Fruit fly (Drosophila melanogaster) whole organism, embryonic: ENCODE data around the gene CG43321.

Experiments
- Aef1 ChIP-seq: fragments of 200-800 bp; sonication (Bioruptor generic); IDR thresholded peaks from 3 replicates; pipeline ENCODE4 v1.3.6; 2022; ENCODE audit warnings: missing biosample characterization, missing genetic modification characterization
- Antp ChIP-seq: fragments of 200-800 bp; sonication (Bioruptor generic); optimal IDR thresholded peaks from 3 replicates; lab custom pipeline; 2016; ENCODE audit warnings: missing biosample characterization, missing genetic modification characterization
- CG10979 ChIP-seq: fragments of 200-800 bp; sonication (Bioruptor generic); optimal IDR thresholded peaks from 2 replicates; lab custom pipeline; 2018; ENCODE audit warnings: missing biosample characterization, mild to moderate bottlenecking, missing genetic modification characterization, moderate library complexity
- CG11093 ChIP-seq: fragments of 200-800 bp; sonication (Bioruptor generic); IDR thresholded peaks from 3 replicates; pipeline ENCODE4 v1.3.6; 2022; ENCODE audit warnings: missing biosample characterization, missing genetic modification characterization
- CG13123 ChIP-seq: fragments of 200-800 bp; sonication (Bioruptor generic); optimal IDR thresholded peaks from 2 replicates; lab custom pipeline; 2016; ENCODE audit warnings: missing biosample characterization, missing genetic modification characterization
- CG13296 ChIP-seq: fragments of 200-800 bp; sonication (Bioruptor generic); optimal IDR thresholded peaks from 3 replicates; lab custom pipeline; 2018; ENCODE audit warnings: missing biosample characterization, mild to moderate bottlenecking, missing genetic modification characterization
- CG14860 ChIP-seq: fragments of 200-800 bp; sonication (Bioruptor generic); IDR thresholded peaks from 3 replicates; pipeline ENCODE4 v1.3.6; 2022; ENCODE audit warnings: missing biosample characterization, missing genetic modification characterization; ENCODE audit not compliant: partially characterized antibody
- CG17385 ChIP-seq: fragments of 200-800 bp; sonication (Bioruptor generic); optimal IDR thresholded peaks from 3 replicates; lab custom pipeline; 2018; ENCODE audit warnings: missing biosample characterization, mild to moderate bottlenecking, missing genetic modification characterization
- CG17829 ChIP-seq: fragments of 200-800 bp; optimal IDR thresholded peaks from 2 replicates; lab custom pipeline; 2019; ENCODE audit warnings: missing biosample characterization, mild to moderate bottlenecking, missing genetic modification characterization, moderate library complexity
- CG18011 ChIP-seq: fragments of 200-800 bp; sonication (Bioruptor generic); optimal IDR thresholded peaks from 2 replicates; lab custom pipeline; 2017; ENCODE audit warnings: missing biosample characterization, missing genetic modification characterization, mild to moderate bottlenecking, moderate library complexity, missing genotype
- CG18764 ChIP-seq: fragments of 200-800 bp; sonication (Bioruptor generic); optimal IDR thresholded peaks from 3 replicates; lab custom pipeline; 2016; ENCODE audit warnings: missing biosample characterization, missing genetic modification characterization
- CG2202 ChIP-seq: fragments of 200-800 bp; sonication (Bioruptor generic); optimal IDR thresholded peaks from 2 replicates; lab custom pipeline; 2018; ENCODE audit warnings: missing biosample characterization, mild to moderate bottlenecking, missing genetic modification characterization
- CG2678 ChIP-seq: fragments of 200-800 bp; sonication (Bioruptor generic); optimal IDR thresholded peaks from 3 replicates; lab custom pipeline; 2019; ENCODE audit warnings: missing biosample characterization, mild to moderate bottlenecking, missing genetic modification characterization, moderate library complexity
- CG32767 ChIP-seq: fragments of 200-800 bp; sonication (Bioruptor generic); IDR thresholded peaks from 2 replicates; pipeline ENCODE4 v1.3.6; 2022; ENCODE audit warnings: missing biosample characterization, missing genetic modification characterization
- CG34224 ChIP-seq: fragments of 200-800 bp; sonication (Bioruptor generic); IDR thresholded peaks from 3 replicates; pipeline ENCODE4 v1.3.6; 2022; ENCODE audit warnings: missing biosample characterization, missing genetic modification characterization; ENCODE audit not compliant: partially characterized antibody
- CG3726 ChIP-seq: fragments of 200-800 bp; sonication (Bioruptor generic); IDR thresholded peaks from 3 replicates; pipeline ENCODE4, ENCODE4 v1.3.6; 2022; ENCODE audit warnings: missing biosample characterization, missing genetic modification characterization
- CG4617 ChIP-seq: fragments of 200-800 bp; sonication (Bioruptor generic); optimal IDR thresholded peaks from 3 replicates; lab custom pipeline; 2016; ENCODE audit warnings: missing biosample characterization, missing genetic modification characterization, borderline replicate concordance
- CG4854 ChIP-seq: fragments of 200-800 bp; sonication (Bioruptor generic); optimal IDR thresholded peaks from 2 replicates; lab custom pipeline; 2016; ENCODE audit warnings: missing biosample characterization, missing genetic modification characterization, inconsistent platforms
- CG6689 ChIP-seq: fragments of 200-800 bp; sonication (Bioruptor generic); IDR thresholded peaks from 2 replicates; pipeline ENCODE4 v1.3.6; 2022; ENCODE audit warnings: missing biosample characterization, missing genetic modification characterization
- CG7372 ChIP-seq: fragments of 200-800 bp; sonication (Bioruptor generic); IDR thresholded peaks from 2 replicates; pipeline ENCODE4 v1.3.6; 2022; ENCODE audit warnings: missing biosample characterization, missing genetic modification characterization
- CG8281 ChIP-seq: fragments of 200-800 bp; sonication (Bioruptor generic); optimal IDR thresholded peaks from 2 replicates; lab custom pipeline; 2018; ENCODE audit warnings: missing biosample characterization, mild to moderate bottlenecking, missing genetic modification characterization, moderate library complexity
- CG8924 ChIP-seq: fragments of 200-800 bp; optimal IDR thresholded peaks from 3 replicates; lab custom pipeline; 2019; ENCODE audit warnings: missing biosample characterization, mild to moderate bottlenecking, missing genetic modification characterization, moderate library complexity
- Fer3 ChIP-seq: fragments of 200-800 bp; sonication (Bioruptor generic); optimal IDR thresholded peaks from 2 replicates; lab custom pipeline; 2018; ENCODE audit warnings: missing biosample characterization, mild to moderate bottlenecking, missing genetic modification characterization, moderate library complexity
- HLH54F ChIP-seq: fragments of 200-800 bp; sonication (Bioruptor generic); optimal IDR thresholded peaks from 3 replicates; lab custom pipeline; 2016; ENCODE audit warnings: missing biosample characterization, missing genetic modification characterization
- Hmx ChIP-seq: fragments of 200-800 bp; sonication (Bioruptor generic); optimal IDR thresholded peaks from 2 replicates; lab custom pipeline; 2016; ENCODE audit warnings: missing biosample characterization, missing genetic modification characterization
- MESR4 ChIP-seq: fragments of 200-800 bp; sonication (Bioruptor generic); optimal IDR thresholded peaks from 2 replicates; lab custom pipeline; 2018; ENCODE audit warnings: missing biosample characterization, mild to moderate bottlenecking, missing genetic modification characterization, moderate library complexity
- Mrtf ChIP-seq: fragments of 200-800 bp; sonication (Bioruptor generic); IDR thresholded peaks from 3 replicates; pipeline ENCODE4 v1.3.6; 2022; ENCODE audit warnings: missing biosample characterization, missing genetic modification characterization
- Nf-YB ChIP-seq: fragments of 200-800 bp; sonication (Bioruptor generic); optimal IDR thresholded peaks from 3 replicates; lab custom pipeline; 2019; ENCODE audit warnings: missing biosample characterization, mild to moderate bottlenecking, missing genetic modification characterization, moderate library complexity
- Rx ChIP-seq: fragments of 200-800 bp; sonication (Bioruptor generic); IDR thresholded peaks from 2 replicates; pipeline ENCODE4 v1.3.6; 2022; ENCODE audit warnings: missing biosample characterization, missing genetic modification characterization
- Scr ChIP-seq: fragments of 200-800 bp; sonication (Bioruptor generic); IDR thresholded peaks from 2 replicates; pipeline ENCODE4 v1.3.6; 2022; ENCODE audit warnings: missing biosample characterization, missing genetic modification characterization; ENCODE audit not compliant: partially characterized antibody
- Side ChIP-seq: fragments of 200-800 bp; sonication (Bioruptor generic); optimal IDR thresholded peaks from 2 replicates; lab custom pipeline; 2016; ENCODE audit warnings: missing biosample characterization, missing genetic modification characterization
- Sin3A ChIP-seq: fragments of >200 bp; optimal IDR thresholded peaks from 2 replicates; lab custom pipeline; 2018
- Six4 ChIP-seq: fragments of 200-800 bp; sonication (Bioruptor generic); optimal IDR thresholded peaks from 2 replicates; lab custom pipeline; 2016; ENCODE audit warnings: missing biosample characterization, missing genetic modification characterization
- Sox100B ChIP-seq: fragments of 200-800 bp; sonication (Bioruptor generic); optimal IDR thresholded peaks from 3 replicates; lab custom pipeline; 2018; ENCODE audit warnings: missing biosample characterization, mild to moderate bottlenecking, missing genetic modification characterization
- TFAM ChIP-seq: fragments of 200-800 bp; sonication (Bioruptor generic); optimal IDR thresholded peaks from 2 replicates; lab custom pipeline; 2017; ENCODE audit warnings: missing biosample characterization, missing genetic modification characterization, inconsistent platforms
- Xbp1 ChIP-seq: fragments of 200-800 bp; sonication (Bioruptor generic); optimal IDR thresholded peaks from 3 replicates; lab custom pipeline; 2016; ENCODE audit warnings: missing biosample characterization, mild to moderate bottlenecking, missing genetic modification characterization
- al ChIP-seq: fragments of 200-800 bp; sonication (Bioruptor generic); IDR thresholded peaks from 2 replicates; pipeline ENCODE4 v1.3.6; 2022; ENCODE audit warnings: missing biosample characterization, missing genetic modification characterization
- amos ChIP-seq: fragments of 200-800 bp; sonication (Bioruptor generic); IDR thresholded peaks from 2 replicates; pipeline ENCODE4 v1.3.6; 2022; ENCODE audit warnings: missing biosample characterization, missing genetic modification characterization; ENCODE audit not compliant: partially characterized antibody
- bsh ChIP-seq, 2 experiments: fragments of 200-800 bp; sonication (Bioruptor generic); optimal IDR thresholded peaks; 2 replicates each; lab custom pipeline; 2017 to 2018; ENCODE audit warnings: mild to moderate bottlenecking in 2 of 2, missing biosample characterization in 2 of 2, missing genetic modification characterization in 2 of 2, moderate library complexity in 1 of 2
- dmrt11E ChIP-seq: fragments of 200-800 bp; sonication (Bioruptor generic); optimal IDR thresholded peaks from 3 replicates; lab custom pipeline; 2018; ENCODE audit warnings: missing biosample characterization, mild to moderate bottlenecking, missing genetic modification characterization, moderate library complexity
- gsb ChIP-seq: fragments of 200-800 bp; sonication (Bioruptor generic); IDR thresholded peaks from 2 replicates; pipeline ENCODE4 v1.3.6; 2022; ENCODE audit warnings: missing biosample characterization, missing genetic modification characterization
- insv ChIP-seq, 2 experiments: fragments of 200-800 bp; sonication (Bioruptor generic); optimal IDR thresholded peaks; 3 replicates each; lab custom pipeline; 2016 to 2018; ENCODE audit warnings: missing biosample characterization in 2 of 2, missing genetic modification characterization in 2 of 2
- pfk ChIP-seq: fragments of 200-800 bp; sonication (Bioruptor generic); optimal IDR thresholded peaks from 2 replicates; lab custom pipeline; 2018; ENCODE audit warnings: missing biosample characterization, mild to moderate bottlenecking, missing genetic modification characterization, moderate library complexity
- so ChIP-seq: fragments of 200-800 bp; sonication (Bioruptor generic); IDR thresholded peaks from 3 replicates; pipeline ENCODE4 v1.3.6; 2022; ENCODE audit warnings: missing biosample characterization, missing genetic modification characterization
- tin ChIP-seq: fragments of 200-800 bp; sonication (Bioruptor generic); optimal IDR thresholded peaks from 3 replicates; lab custom pipeline; 2016; ENCODE audit warnings: missing biosample characterization, missing genetic modification characterization
- unc-4 ChIP-seq: fragments of 200-800 bp; sonication (Bioruptor generic); IDR thresholded peaks from 2 replicates; pipeline ENCODE4 v1.3.6; 2022; ENCODE audit warnings: missing biosample characterization, missing genetic modification characterization; ENCODE audit not compliant: partially characterized antibody
- vnd ChIP-seq: fragments of 200-800 bp; sonication (Bioruptor generic); IDR thresholded peaks from 3 replicates; pipeline ENCODE4 v1.3.6; 2022; ENCODE audit warnings: missing biosample characterization, missing genetic modification characterization; ENCODE audit not compliant: partially characterized antibody
- wdn ChIP-seq: fragments of 200-800 bp; sonication (Bioruptor generic); IDR thresholded peaks from 2 replicates; pipeline ENCODE4 v1.3.6; 2022; ENCODE audit warnings: missing biosample characterization, missing genetic modification characterization

Gene CG43321

DNA sequence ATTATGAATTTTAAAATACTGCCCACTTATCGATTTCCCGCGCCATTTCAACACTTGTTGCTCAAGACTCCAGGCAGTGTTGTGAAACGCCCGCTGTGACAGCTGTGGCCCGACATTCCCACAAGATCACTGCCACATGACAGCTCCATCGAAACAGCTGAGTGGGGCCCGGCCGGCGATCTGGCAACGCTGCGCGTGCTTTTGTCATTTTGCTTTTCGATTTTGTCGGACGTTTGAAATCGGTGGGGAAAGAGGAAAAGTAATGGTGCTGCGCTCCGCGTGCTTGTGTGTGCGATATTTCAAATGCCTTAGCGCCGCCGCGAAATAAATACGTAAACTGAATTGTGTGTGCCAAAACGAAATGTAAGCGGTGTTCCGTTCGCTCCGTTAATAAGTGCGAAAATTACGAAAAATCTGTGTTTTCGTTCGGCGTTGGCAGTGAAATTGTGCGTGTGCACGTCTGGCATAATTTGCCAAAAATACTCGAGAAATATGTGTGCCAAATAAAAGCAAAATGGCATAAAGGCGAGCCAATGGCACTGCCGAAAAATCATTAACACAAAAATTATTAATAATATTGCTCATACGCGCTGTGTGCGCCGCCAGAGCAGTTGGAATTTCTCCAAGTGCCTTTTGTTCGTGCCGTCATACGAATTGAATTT is 30.2 kb downstream of the CG43321 start (continued):
- TF ChIP-seq CG17829 (tag; lab: Kevin White, UChicago) (peak; percentile 41), Scr (GFP tag; lab: Robert Waterston, UW) (peak; percentile 71), gsb (GFP tag; lab: Robert Waterston, UW) (peak; percentile 26; the same call in 1 of the 2 replicates), CG4854 (GFP tag; lab: Kevin White, UChicago) (no peak), Hmx (no peak), bsh (GFP tag; optimal IDR thresholded peaks at IDR 0.05; lab: Kevin White, UChicago) (peak in 1 of 2 experiments; percentile 28), HLH54F (GFP tag; lab: Kevin White, UChicago) (peak; percentile 34), Nf-YB (GFP tag; lab: Kevin White, UChicago) (peak; percentile 27), Sox100B (GFP tag; lab: Kevin White, UChicago) (peak; percentile 33), so (GFP tag; lab: Robert Waterston, UW) (peak; percentile 35), CG14860 (GFP tag; lab: Robert Waterston, UW) (peak; percentile 29; the same call in 1 of the 3 replicates), CG10979 (tag; lab: Kevin White, UChicago) (peak; percentile 16), CG11093 (no peak; the same call in 2 of the 3 replicates), Antp (peak; percentile 51), CG34224 (GFP tag; lab: Robert Waterston, UW) (peak; percentile 71), al (peak; percentile 36), MESR4 (GFP tag; lab: Kevin White, UChicago) (peak; percentile 66), CG8924 (tag; lab: Kevin White, UChicago) (peak; percentile 44), Xbp1 (GFP tag; lab: Kevin White, UChicago) (peak; percentile 31), amos (peak; percentile 68; the same call in 1 of the 2 replicates), CG32767 (GFP tag; lab: Robert Waterston, UW) (peak; percentile 27; the same call in 1 of the 2 replicates), insv (GFP tag; optimal IDR thresholded peaks at IDR 0.05; lab: Kevin White, UChicago) (peak in 1 of 2 experiments; percentile 28), Sin3A (lab: Kevin White, UChicago) (peak; percentile 44), CG6689 (GFP tag; lab: Robert Waterston, UW) (0 out of 2 replicates have a peak, but pooled peaks have one; percentile 42), CG4617 (GFP tag; lab: Kevin White, UChicago) (peak; percentile 51), tin (GFP tag; lab: Kevin White, UChicago) (no peak), CG13296 (GFP tag; lab: Kevin White, UChicago) (peak; percentile 36), CG8281 (tag; lab: Kevin White, UChicago) (no peak), CG18764 (no peak), CG3726 (GFP tag; lab: Robert Waterston, UW) (0 out of 3 replicates have a peak, but pooled peaks have one; percentile 52), pfk (GFP tag; lab: Kevin White, UChicago) (peak; percentile 56), CG13123 (peak; percentile 51), CG18011 (GFP tag; lab: Kevin White, UChicago) (no peak), Side (peak; percentile 53), CG17385 (GFP tag; lab: Kevin White, UChicago) (peak; percentile 57), Rx (GFP tag; lab: Robert Waterston, UW) (peak; percentile 26; the same call in 1 of the 2 replicates), dmrt11E (tag; lab: Kevin White, UChicago) (no peak), CG7372 (GFP tag; lab: Robert Waterston, UW) (0 out of 2 replicates have a peak, but pooled peaks have one; percentile 27), vnd (peak; percentile 42; the same call in 1 of the 3 replicates), Aef1 (GFP tag; lab: Robert Waterston, UW) (peak; percentile 40), Mrtf (GFP tag; lab: Robert Waterston, UW) (peak; percentile 65; the same call in 2 of the 3 replicates), CG2678 (tag; lab: Kevin White, UChicago) (peak; percentile 49), Fer3 (no peak), CG2202 (peak; percentile 11), unc-4 (peak; percentile 69), Six4 (peak; percentile 3), wdn (peak; percentile 52; the same call in 1 of the 2 replicates), TFAM (GFP tag; lab: Kevin White, UChicago) (no peak)
